Fruit fly (Drosophila melanogaster) whole organism, prepupa: ENCODE measurements around the gene CG3038.

Experiments
- CG16779 ChIP-seq: fragments of 200-800 bp; sonication (Bioruptor generic); optimal IDR thresholded peaks from 3 replicates; lab custom pipeline; 2017; ENCODE audit warnings: missing biosample characterization, mild to moderate bottlenecking, missing genetic modification characterization
- CG32006 ChIP-seq: fragments of 200-800 bp; sonication (Bioruptor generic); optimal IDR thresholded peaks from 3 replicates; lab custom pipeline; 2017; ENCODE audit warnings: missing biosample characterization, mild to moderate bottlenecking, missing genetic modification characterization
- CG6854 ChIP-seq: fragments of 200-800 bp; sonication (Bioruptor generic); optimal IDR thresholded peaks from 2 replicates; lab custom pipeline; 2017; ENCODE audit warnings: missing biosample characterization, mild to moderate bottlenecking, missing genetic modification characterization
- Gug ChIP-seq: fragments of 200-800 bp; sonication (Bioruptor generic); IDR thresholded peaks from 2 replicates; pipeline ENCODE4 v1.3.6; 2022; ENCODE audit warnings: missing biosample characterization, missing genetic modification characterization
- Hr38 ChIP-seq: sonication (Bioruptor generic); optimal IDR thresholded peaks from 2 replicates; lab custom pipeline; 2016; ENCODE audit warnings: missing biosample characterization, missing genetic modification characterization
- Hr39 ChIP-seq: fragments of 200-800 bp; sonication (Bioruptor generic); optimal IDR thresholded peaks from 2 replicates; lab custom pipeline; 2016; ENCODE audit warnings: missing biosample characterization, missing genetic modification characterization
- Met ChIP-seq: fragments of 200-800 bp; sonication (Bioruptor generic); optimal IDR thresholded peaks from 3 replicates; lab custom pipeline; 2016; ENCODE audit warnings: missing biosample characterization, missing genetic modification characterization
- OdsH ChIP-seq: fragments of 200-800 bp; sonication (Bioruptor generic); optimal IDR thresholded peaks from 3 replicates; lab custom pipeline; 2016; ENCODE audit warnings: missing biosample characterization, missing genetic modification characterization
- Sox102F ChIP-seq: fragments of 200-800 bp; sonication (Bioruptor generic); optimal IDR thresholded peaks from 2 replicates; lab custom pipeline; 2016; ENCODE audit warnings: missing biosample characterization, mild to moderate bottlenecking, missing genetic modification characterization
- Sox15 ChIP-seq: fragments of 200-800 bp; sonication (Bioruptor generic); optimal IDR thresholded peaks from 3 replicates; lab custom pipeline; 2016; ENCODE audit warnings: missing biosample characterization, missing genetic modification characterization
- fkh ChIP-seq: fragments of 200-800 bp; sonication (Bioruptor generic); optimal IDR thresholded peaks from 3 replicates; lab custom pipeline; 2017; ENCODE audit warnings: missing biosample characterization, mild to moderate bottlenecking, missing genetic modification characterization, moderate library complexity
- pdm3 ChIP-seq: fragments of 200-800 bp; sonication (Bioruptor generic); optimal IDR thresholded peaks from 3 replicates; lab custom pipeline; 2016; ENCODE audit warnings: missing biosample characterization, missing genetic modification characterization
- vri ChIP-seq: fragments of 200-800 bp; sonication (Bioruptor generic); optimal IDR thresholded peaks from 3 replicates; lab custom pipeline; 2016; ENCODE audit warnings: missing biosample characterization, mild to moderate bottlenecking, missing genetic modification characterization

DNA sequence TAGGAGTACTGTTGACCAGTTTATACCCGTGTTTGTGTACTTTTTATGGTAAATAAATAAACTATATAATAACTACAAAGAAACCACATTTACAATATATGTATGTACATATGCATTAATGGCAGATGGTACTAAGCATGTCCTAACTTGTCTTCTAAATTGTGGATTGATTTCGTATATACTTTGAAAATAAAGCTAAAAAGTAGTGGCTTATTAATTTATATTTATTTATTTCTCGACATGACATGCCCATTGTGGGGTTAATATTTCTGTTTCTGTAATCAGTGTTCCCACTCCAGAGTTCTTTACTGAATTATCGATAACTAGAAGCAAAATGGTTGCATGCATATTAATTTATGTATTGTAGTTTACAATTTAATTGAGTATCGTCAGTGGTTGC lies 9.7 kb upstream of the CG3038 start, which contains the start of gene cin:
- no peak for TF ChIP-seq Hr38 (GFP tag; lab: Kevin White, UChicago)
- TF ChIP-seq Gug (GFP tag; lab: Robert Waterston, UW) = peak; percentile 50; the same call in 1 of the 2 replicates
- peak; percentile 3 for TF ChIP-seq CG6854 (GFP tag; lab: Kevin White, UChicago)
- TF ChIP-seq vri (GFP tag; lab: Kevin White, UChicago) = peak; percentile 35
- no peak for TF ChIP-seq Hr39 (GFP tag; lab: Kevin White, UChicago)
- peak; percentile 72 for TF ChIP-seq pdm3 (GFP tag; lab: Kevin White, UChicago)
- TF ChIP-seq Met (GFP tag; lab: Kevin White, UChicago) = peak; percentile 73
- TF ChIP-seq CG32006 = peak; percentile 62
- TF ChIP-seq Sox102F (GFP tag; lab: Kevin White, UChicago) = peak; percentile 63
- no peak for TF ChIP-seq CG16779
- peak; percentile 40 for TF ChIP-seq Sox15 (GFP tag; lab: Kevin White, UChicago)
- peak; percentile 74 for TF ChIP-seq OdsH (GFP tag; lab: Kevin White, UChicago)
- no peak for TF ChIP-seq fkh (GFP tag; lab: Kevin White, UChicago)
